Worm (Caenorhabditis elegans): Measurements from ENCODE around the gene gtap-1.

- TF ChIP-seq nhr-11 (tag; optimal IDR thresholded peaks at IDR 0.05) (no peak), daf-19 (GFP tag; conservative IDR thresholded peaks at IDR 0.05) (no peak), unc-62 (GFP tag; optimal IDR thresholded peaks at IDR 0.05 in 1 of 2) (no peak), unc-62 (tag; optimal IDR thresholded peaks at IDR 0.05) (no peak)
Observed at ce11 chrII:5792490-5792889, 40.5 kb downstream of the gtap-1 start, which contains the start of gene K05F1.14.
